Fruit fly (Drosophila melanogaster) Kc167 (cell line): ENCODE measurements around the gene Atg12.

Experiments used
- Myc ChIP-seq: fragments of >200 bp; optimal IDR thresholded peaks from 2 replicates; lab custom pipeline; 2017; ENCODE audit warnings: missing external identifiers
- Sin3A ChIP-seq: fragments of >200 bp; optimal IDR thresholded peaks from 2 replicates; lab custom pipeline; 2018; ENCODE audit warnings: missing external identifiers
- h ChIP-seq: fragments of >200 bp; optimal IDR thresholded peaks from 3 replicates; lab custom pipeline; 2018; ENCODE audit warnings: missing external identifiers
- insv ChIP-seq: fragments of >200 bp; optimal IDR thresholded peaks from 3 replicates; lab custom pipeline; 2018; ENCODE audit warnings: missing external identifiers
- psq ChIP-seq: fragments of >200 bp; optimal IDR thresholded peaks from 2 replicates; lab custom pipeline; 2017; ENCODE audit warnings: missing external identifiers
- ttk ChIP-seq: sonication (Bioruptor generic); optimal IDR thresholded peaks from 2 replicates; lab custom pipeline; 2017; ENCODE audit warnings: missing external identifiers

Gene Atg12

dm6 chr3L:12108515-12108914 is 28.3 kb upstream of the Atg12 start:
- TF ChIP-seq psq (lab: Kevin White, UChicago) = no peak

dm6 chr3L:12109045-12109632 is 27.6 kb upstream of the Atg12 start:
- TF ChIP-seq psq (lab: Kevin White, UChicago) (no peak), h (lab: Kevin White, UChicago) (no peak), Myc (lab: Kevin White, UChicago) (no peak), Sin3A (lab: Kevin White, UChicago) (no peak), ttk (lab: Kevin White, UChicago) (no peak), insv (lab: Kevin White, UChicago) (no peak)

- TF ChIP-seq Sin3A (lab: Kevin White, UChicago) (no peak), psq (lab: Kevin White, UChicago) (no peak), insv (lab: Kevin White, UChicago) (no peak), ttk (lab: Kevin White, UChicago) (no peak), h (lab: Kevin White, UChicago) (no peak), Myc (lab: Kevin White, UChicago) (no peak)
These were observed 25.4 kb upstream of the Atg12 start for dm6 chr3L:12111081-12111958.

dm6 chr3L:12112967-12113366 is 23.8 kb upstream of the Atg12 start:
- no peak for TF ChIP-seq insv (lab: Kevin White, UChicago)
- no peak for TF ChIP-seq psq (lab: Kevin White, UChicago)
- no peak for TF ChIP-seq Sin3A (lab: Kevin White, UChicago)
- no peak for TF ChIP-seq h (lab: Kevin White, UChicago)
- no peak for TF ChIP-seq Myc (lab: Kevin White, UChicago)
- no peak for TF ChIP-seq ttk (lab: Kevin White, UChicago)

- TF ChIP-seq Sin3A (lab: Kevin White, UChicago) (no peak), insv (lab: Kevin White, UChicago) (no peak), h (lab: Kevin White, UChicago) (no peak), Myc (lab: Kevin White, UChicago) (no peak), ttk (lab: Kevin White, UChicago) (no peak), psq (lab: Kevin White, UChicago) (no peak)
These were observed 23.2 kb upstream of the Atg12 start for dm6 chr3L:12113589-12113988.

- TF ChIP-seq h (lab: Kevin White, UChicago) (no peak), ttk (lab: Kevin White, UChicago) (no peak), psq (lab: Kevin White, UChicago) (no peak), Sin3A (lab: Kevin White, UChicago) (no peak), Myc (lab: Kevin White, UChicago) (no peak), insv (lab: Kevin White, UChicago) (no peak)
These were observed 22.6 kb upstream of the Atg12 start for dm6 chr3L:12114188-12114587.

dm6 chr3L:12115103-12115502 is 21.7 kb upstream of the Atg12 start:
- TF ChIP-seq psq (lab: Kevin White, UChicago) = no peak
- TF ChIP-seq insv (lab: Kevin White, UChicago) = no peak
- TF ChIP-seq Sin3A (lab: Kevin White, UChicago) = no peak
- TF ChIP-seq ttk (lab: Kevin White, UChicago) = no peak
- TF ChIP-seq Myc (lab: Kevin White, UChicago) = no peak
- TF ChIP-seq h (lab: Kevin White, UChicago) = no peak

dm6 chr3L:12115966-12116735 is 20.6 kb upstream of the Atg12 start, which contains the start of gene vers:
vers (plus strand) TSS chr3L:12116101.
- no peak for TF ChIP-seq psq (lab: Kevin White, UChicago)
- no peak for TF ChIP-seq ttk (lab: Kevin White, UChicago)
- no peak for TF ChIP-seq Sin3A (lab: Kevin White, UChicago)
- TF ChIP-seq insv (lab: Kevin White, UChicago) = no peak
- TF ChIP-seq Myc (lab: Kevin White, UChicago) = no peak
- TF ChIP-seq h (lab: Kevin White, UChicago) = no peak

dm6 chr3L:12118156-12118555 is 18.6 kb upstream of the Atg12 start, which contains the start of gene ssp:
ssp (plus strand) TSS chr3L:12118257.
- no peak for TF ChIP-seq Myc (lab: Kevin White, UChicago)
- TF ChIP-seq ttk (lab: Kevin White, UChicago) = no peak
- TF ChIP-seq insv (lab: Kevin White, UChicago) = no peak
- TF ChIP-seq psq (lab: Kevin White, UChicago) = no peak
- TF ChIP-seq h (lab: Kevin White, UChicago) = no peak
- no peak for TF ChIP-seq Sin3A (lab: Kevin White, UChicago)

dm6 chr3L:12118631-12119030 is 18.1 kb upstream of the Atg12 start:
- TF ChIP-seq h (lab: Kevin White, UChicago) (no peak), ttk (lab: Kevin White, UChicago) (no peak), Sin3A (lab: Kevin White, UChicago) (no peak), insv (lab: Kevin White, UChicago) (no peak), Myc (lab: Kevin White, UChicago) (no peak), psq (lab: Kevin White, UChicago) (no peak)
